Fruit fly (Drosophila melanogaster) whole organism, embryonic: ENCODE data around the gene SelT.

ENCODE experiments used
- CG14667 ChIP-seq: fragments of 200-800 bp; sonication (Bioruptor generic); IDR thresholded peaks from 2 replicates; pipeline ENCODE4 v1.3.6; 2022; ENCODE audit warnings: missing biosample characterization, missing genetic modification characterization
- CG14710 ChIP-seq: fragments of 200-800 bp; sonication (Bioruptor generic); optimal IDR thresholded peaks from 3 replicates; lab custom pipeline; 2019; ENCODE audit warnings: missing biosample characterization, mild to moderate bottlenecking, missing genetic modification characterization, moderate library complexity
- CG34224 ChIP-seq: fragments of 200-800 bp; sonication (Bioruptor generic); IDR thresholded peaks from 3 replicates; pipeline ENCODE4 v1.3.6; 2022; ENCODE audit warnings: missing biosample characterization, missing genetic modification characterization; ENCODE audit not compliant: partially characterized antibody
- CG34422 ChIP-seq: fragments of 200-800 bp; sonication (Bioruptor generic); IDR thresholded peaks from 3 replicates; pipeline ENCODE4 v1.3.6; 2022; ENCODE audit warnings: missing biosample characterization, missing genetic modification characterization
- CG4328 ChIP-seq: fragments of 200-800 bp; sonication (Bioruptor generic); optimal IDR thresholded peaks from 3 replicates; lab custom pipeline; 2017; ENCODE audit warnings: missing biosample characterization, missing genetic modification reagents, missing genetic modification characterization
- CG4730 ChIP-seq: fragments of 200-800 bp; sonication (Bioruptor generic); IDR thresholded peaks from 2 replicates; pipeline ENCODE4 v1.3.6; 2022; ENCODE audit warnings: missing biosample characterization, missing genetic modification characterization
- CG6654 ChIP-seq: fragments of 200-800 bp; sonication (Bioruptor generic); optimal IDR thresholded peaks from 2 replicates; lab custom pipeline; 2017; ENCODE audit warnings: missing biosample characterization, mild to moderate bottlenecking, missing genetic modification characterization
- CG6791 ChIP-seq: fragments of 200-800 bp; sonication (Bioruptor generic); IDR thresholded peaks from 3 replicates; pipeline ENCODE4 v1.3.6; 2022; ENCODE audit warnings: missing biosample characterization, missing genetic modification characterization; ENCODE audit not compliant: partially characterized antibody
- CG6854 ChIP-seq: fragments of 200-800 bp; sonication (Bioruptor generic); optimal IDR thresholded peaks from 3 replicates; lab custom pipeline; 2017; ENCODE audit warnings: missing biosample characterization, mild to moderate bottlenecking, missing genetic modification characterization
- CG7271 ChIP-seq: fragments of 200-800 bp; sonication (Bioruptor generic); optimal IDR thresholded peaks from 2 replicates; lab custom pipeline; 2018; ENCODE audit warnings: missing biosample characterization, mild to moderate bottlenecking, missing genetic modification characterization, moderate library complexity
- CG8089 ChIP-seq: fragments of 200-800 bp; sonication (Bioruptor generic); optimal IDR thresholded peaks from 3 replicates; lab custom pipeline; 2016; ENCODE audit warnings: missing biosample characterization, missing genetic modification characterization
- CG8478 ChIP-seq: fragments of >200 bp; optimal IDR thresholded peaks from 2 replicates; lab custom pipeline; 2018
- CG8924 ChIP-seq: fragments of 200-800 bp; optimal IDR thresholded peaks from 3 replicates; lab custom pipeline; 2019; ENCODE audit warnings: missing biosample characterization, mild to moderate bottlenecking, missing genetic modification characterization, moderate library complexity
- CG9215 ChIP-seq: fragments of 200-800 bp; sonication (Bioruptor generic); IDR thresholded peaks from 2 replicates; pipeline ENCODE4 v1.3.6; 2022; ENCODE audit warnings: missing biosample characterization, missing genetic modification characterization
- D19A ChIP-seq: fragments of 200-800 bp; optimal IDR thresholded peaks from 3 replicates; lab custom pipeline; 2019; ENCODE audit warnings: missing biosample characterization, mild to moderate bottlenecking, missing genetic modification characterization, moderate library complexity
- Deaf1 ChIP-seq: fragments of 200-800 bp; optimal IDR thresholded peaks from 3 replicates; lab custom pipeline; 2019; ENCODE audit warnings: missing biosample characterization, mild to moderate bottlenecking, missing genetic modification characterization, moderate library complexity
- Dek ChIP-seq: fragments of 200-800 bp; sonication (Bioruptor generic); optimal IDR thresholded peaks from 3 replicates; lab custom pipeline; 2019; ENCODE audit warnings: missing biosample characterization, mild to moderate bottlenecking, missing genetic modification characterization, moderate library complexity
- Fer2 ChIP-seq: fragments of 200-800 bp; sonication (Bioruptor generic); optimal IDR thresholded peaks from 2 replicates; lab custom pipeline; 2018; ENCODE audit warnings: missing biosample characterization, mild to moderate bottlenecking, missing genetic modification characterization, moderate library complexity
- Gug ChIP-seq: fragments of 200-800 bp; sonication (Bioruptor generic); IDR thresholded peaks from 4 replicates; pipeline ENCODE4 v1.3.6; 2022; ENCODE audit warnings: missing biosample characterization, missing genetic modification characterization
- HHEX ChIP-seq: fragments of 200-800 bp; sonication (Bioruptor generic); optimal IDR thresholded peaks from 3 replicates; lab custom pipeline; 2017; ENCODE audit warnings: missing biosample characterization, mild to moderate bottlenecking, missing genetic modification characterization, missing genetic modification reagents
- HmgZ ChIP-seq: fragments of 200-800 bp; sonication (Bioruptor generic); optimal IDR thresholded peaks from 2 replicates; lab custom pipeline; 2018; ENCODE audit warnings: missing biosample characterization, mild to moderate bottlenecking, missing genetic modification characterization
- Hr51 ChIP-seq, 2 experiments: fragments of 200-800 bp; sonication (Bioruptor generic); optimal IDR thresholded peaks; 2 replicates in 1 of 2; 3 replicates in 1 of 2; lab custom pipeline; 2016 to 2018; ENCODE audit warnings: missing biosample characterization in 2 of 2, missing genetic modification characterization in 2 of 2, mild to moderate bottlenecking in 1 of 2, moderate library complexity in 1 of 2
- Lhr ChIP-seq: fragments of 200-800 bp; sonication (Bioruptor generic); optimal IDR thresholded peaks from 3 replicates; lab custom pipeline; 2017; ENCODE audit warnings: mild to moderate bottlenecking, missing biosample characterization, missing genetic modification reagents, missing genetic modification characterization
- Max ChIP-seq: fragments of 200-800 bp; sonication (Bioruptor generic); optimal IDR thresholded peaks from 2 replicates; lab custom pipeline; 2016; ENCODE audit warnings: missing biosample characterization, mild to moderate bottlenecking, missing genetic modification characterization
- NC2α ChIP-seq: fragments of 200-800 bp; sonication (Bioruptor generic); optimal IDR thresholded peaks from 2 replicates; lab custom pipeline; 2016; ENCODE audit warnings: missing biosample characterization, missing genetic modification characterization
- Nf-YC ChIP-seq: fragments of 200-800 bp; optimal IDR thresholded peaks from 3 replicates; lab custom pipeline; 2019; ENCODE audit warnings: missing biosample characterization, mild to moderate bottlenecking, missing genetic modification characterization, moderate library complexity
- Oli ChIP-seq: fragments of 200-800 bp; sonication (Bioruptor generic); optimal IDR thresholded peaks from 2 replicates; lab custom pipeline; 2018; ENCODE audit warnings: missing biosample characterization, mild to moderate bottlenecking, missing genetic modification characterization, moderate library complexity
- Opbp ChIP-seq: fragments of 200-800 bp; sonication (Bioruptor generic); IDR thresholded peaks from 3 replicates; pipeline ENCODE4 v1.3.6; 2022; ENCODE audit warnings: missing biosample characterization, missing genetic modification characterization; ENCODE audit not compliant: partially characterized antibody
- Sox100B ChIP-seq: fragments of 200-800 bp; sonication (Bioruptor generic); optimal IDR thresholded peaks from 3 replicates; lab custom pipeline; 2018; ENCODE audit warnings: missing biosample characterization, mild to moderate bottlenecking, missing genetic modification characterization
- Ssrp ChIP-seq: fragments of 200-800 bp; sonication (Bioruptor generic); optimal IDR thresholded peaks from 2 replicates; lab custom pipeline; 2018; ENCODE audit warnings: missing biosample characterization, mild to moderate bottlenecking, missing genetic modification characterization, moderate library complexity
- Stat92E ChIP-seq, 3 experiments: fragments of >200 bp in 2 of 3; fragments of 200-800 bp in 1 of 3; sonication (Bioruptor generic) in 1 of 3; optimal IDR thresholded peaks; 2 replicates each; lab custom pipeline; 2017 to 2019; ENCODE audit warnings: missing biosample characterization in 3 of 3, missing genetic modification characterization in 3 of 3, mild to moderate bottlenecking in 1 of 3, moderate library complexity in 1 of 3
- Xbp1 ChIP-seq: fragments of 200-800 bp; sonication (Bioruptor generic); optimal IDR thresholded peaks from 3 replicates; lab custom pipeline; 2016; ENCODE audit warnings: missing biosample characterization, mild to moderate bottlenecking, missing genetic modification characterization
- ash1 ChIP-seq: fragments of 200-800 bp; sonication (Bioruptor generic); optimal IDR thresholded peaks from 2 replicates; lab custom pipeline; 2018; ENCODE audit warnings: missing biosample characterization, mild to moderate bottlenecking, missing genetic modification characterization
- btn ChIP-seq: fragments of 200-800 bp; sonication (Bioruptor generic); optimal IDR thresholded peaks from 2 replicates; lab custom pipeline; 2016; ENCODE audit warnings: missing biosample characterization, missing genetic modification characterization
- croc ChIP-seq: fragments of 200-800 bp; sonication (Bioruptor generic); conservative IDR thresholded peaks from 3 replicates; pipeline ENCODE4 v1.3.6; 2022; ENCODE audit warnings: missing biosample characterization, missing genetic modification characterization
- crol ChIP-seq: fragments of 200-800 bp; sonication (Bioruptor generic); IDR thresholded peaks from 2 replicates; pipeline ENCODE4 v1.3.6; 2022; ENCODE audit warnings: missing biosample characterization, missing genetic modification characterization
- emc ChIP-seq: fragments of 200-800 bp; sonication (Bioruptor generic); optimal IDR thresholded peaks from 2 replicates; lab custom pipeline; 2016; ENCODE audit warnings: missing biosample characterization, missing genetic modification characterization
- fd102C ChIP-seq: fragments of 200-800 bp; sonication (Bioruptor generic); optimal IDR thresholded peaks from 2 replicates; lab custom pipeline; 2018; ENCODE audit warnings: missing biosample characterization, mild to moderate bottlenecking, missing genetic modification characterization, moderate library complexity
- fd64A ChIP-seq: fragments of 200-800 bp; sonication (Bioruptor generic); optimal IDR thresholded peaks from 3 replicates; lab custom pipeline; 2018; ENCODE audit warnings: missing biosample characterization, mild to moderate bottlenecking, missing genetic modification characterization
- fd96Cb ChIP-seq: fragments of 200-800 bp; sonication (Bioruptor generic); optimal IDR thresholded peaks from 2 replicates; lab custom pipeline; 2018; ENCODE audit warnings: missing biosample characterization, mild to moderate bottlenecking, missing genetic modification characterization, moderate library complexity
- kay ChIP-seq: fragments of 200-800 bp; sonication (Bioruptor generic); optimal IDR thresholded peaks from 2 replicates; lab custom pipeline; 2016; ENCODE audit warnings: missing biosample characterization, missing genetic modification characterization
- ken ChIP-seq: fragments of 200-800 bp; sonication (Bioruptor generic); IDR thresholded peaks from 3 replicates; pipeline ENCODE4 v1.3.6; 2022; ENCODE audit warnings: missing biosample characterization, missing genetic modification characterization
- nerfin-2 ChIP-seq: fragments of 200-800 bp; sonication (Bioruptor generic); IDR thresholded peaks from 2 replicates; pipeline ENCODE4 v1.3.6; 2022; ENCODE audit warnings: missing biosample characterization, missing genetic modification characterization; ENCODE audit not compliant: partially characterized antibody
- phol ChIP-seq: fragments of 200-800 bp; sonication (Bioruptor generic); optimal IDR thresholded peaks from 3 replicates; lab custom pipeline; 2018; ENCODE audit warnings: missing biosample characterization, mild to moderate bottlenecking, missing genetic modification characterization, moderate library complexity
- rib ChIP-seq: fragments of 200-800 bp; sonication (Bioruptor generic); IDR thresholded peaks from 2 replicates; pipeline ENCODE4 v1.3.6; 2022; ENCODE audit warnings: missing biosample characterization, missing genetic modification characterization
- sens ChIP-seq: fragments of 200-800 bp; sonication (Bioruptor generic); peaks from one replicate; lab custom pipeline; 2016; ENCODE audit warnings: missing biosample characterization, missing genetic modification characterization
- slp2 ChIP-seq: fragments of 200-800 bp; sonication (Bioruptor generic); optimal IDR thresholded peaks from 2 replicates; lab custom pipeline; 2016; ENCODE audit warnings: missing biosample characterization, missing genetic modification characterization
- stwl ChIP-seq: fragments of 200-800 bp; sonication (Bioruptor generic); optimal IDR thresholded peaks from 3 replicates; lab custom pipeline; 2018; ENCODE audit warnings: missing biosample characterization, mild to moderate bottlenecking, missing genetic modification characterization, moderate library complexity
- zfh1 ChIP-seq: fragments of 200-800 bp; sonication (Bioruptor generic); IDR thresholded peaks from 3 replicates; pipeline ENCODE4 v1.3.6; 2022; ENCODE audit warnings: missing biosample characterization, missing genetic modification characterization

The SelT gene

dm6 chr2L:5059645-5060254 lies 49.0 kb downstream of the SelT start, which contains the start of gene Rpn11 (continued):
- TF ChIP-seq emc (GFP tag; lab: Kevin White, UChicago) (no peak), CG34224 (0 out of 3 replicates have a peak, but pooled peaks have one; percentile 42), Opbp (GFP tag; lab: Robert Waterston, UW) (peak; percentile 47; the same call in 1 of the 3 replicates), Max (GFP tag; lab: Kevin White, UChicago) (peak; percentile 46), CG8924 (tag; lab: Kevin White, UChicago) (peak; percentile 77), btn (GFP tag; lab: Kevin White, UChicago) (no peak), kay (GFP tag; lab: Kevin White, UChicago) (peak; percentile 50), CG4328 (GFP tag; lab: Kevin White, UChicago) (peak; percentile 60), ken (GFP tag; lab: Robert Waterston, UW) (0 out of 3 replicates have a peak, but pooled peaks have one; percentile 11), Dek (tag; lab: Kevin White, UChicago) (peak; percentile 59), Stat92E (GFP tag; optimal IDR thresholded peaks at IDR 0.05; lab: Kevin White, UChicago) (no peak), CG14710 (peak; percentile 87), zfh1 (GFP tag; lab: Robert Waterston, UW) (no peak), nerfin-2 (GFP tag; lab: Robert Waterston, UW) (no peak), NC2α (GFP tag; lab: Kevin White, UChicago) (no peak), HHEX (peak; percentile 42), Gug (GFP tag; lab: Robert Waterston, UW) (no peak), Hr51 (GFP tag; optimal IDR thresholded peaks at IDR 0.05; lab: Kevin White, UChicago) (peak in 1 of 2 experiments; percentile 61), CG4730 (GFP tag; lab: Robert Waterston, UW) (no peak), CG6854 (GFP tag; lab: Kevin White, UChicago) (no peak), ash1 (GFP tag; lab: Kevin White, UChicago) (no peak), CG9215 (GFP tag; lab: Robert Waterston, UW) (peak; percentile 40; the same call in 1 of the 2 replicates), CG8478 (no peak), sens (GFP tag; lab: Kevin White, UChicago) (peak; percentile 95), rib (GFP tag; lab: Robert Waterston, UW) (no peak), HmgZ (tag; lab: Kevin White, UChicago) (peak; percentile 40), CG6654 (GFP tag; lab: Kevin White, UChicago) (no peak), Xbp1 (GFP tag; lab: Kevin White, UChicago) (peak; percentile 53), Ssrp (tag; lab: Kevin White, UChicago) (peak; percentile 69), phol (tag; lab: Kevin White, UChicago) (peak; percentile 77), CG14667 (GFP tag; lab: Robert Waterston, UW) (no peak), CG34422 (GFP tag; lab: Robert Waterston, UW) (no peak), croc (GFP tag; lab: Robert Waterston, UW) (peak; percentile 21; the same call in 1 of the 3 replicates), slp2 (GFP tag; lab: Kevin White, UChicago) (no peak), fd64A (no peak), CG7271 (tag; lab: Kevin White, UChicago) (no peak), CG6791 (GFP tag; lab: Robert Waterston, UW) (no peak), stwl (tag; lab: Kevin White, UChicago) (peak; percentile 43), Fer2 (tag; lab: Kevin White, UChicago) (peak; percentile 41), Lhr (GFP tag; lab: Kevin White, UChicago) (peak; percentile 43), fd102C (GFP tag; lab: Kevin White, UChicago) (no peak), D19A (tag; lab: Kevin White, UChicago) (peak; percentile 37), crol (GFP tag; lab: Robert Waterston, UW) (no peak), fd96Cb (tag; lab: Kevin White, UChicago) (peak; percentile 45), Sox100B (GFP tag; lab: Kevin White, UChicago) (peak; percentile 69), Nf-YC (peak; percentile 75), Deaf1 (peak; percentile 26), Oli (tag; lab: Kevin White, UChicago) (peak; percentile 44), CG8089 (GFP tag; lab: Kevin White, UChicago) (no peak)
